Fruit fly (Drosophila melanogaster): Measurements from ENCODE around the gene und.

und gene

DNA sequence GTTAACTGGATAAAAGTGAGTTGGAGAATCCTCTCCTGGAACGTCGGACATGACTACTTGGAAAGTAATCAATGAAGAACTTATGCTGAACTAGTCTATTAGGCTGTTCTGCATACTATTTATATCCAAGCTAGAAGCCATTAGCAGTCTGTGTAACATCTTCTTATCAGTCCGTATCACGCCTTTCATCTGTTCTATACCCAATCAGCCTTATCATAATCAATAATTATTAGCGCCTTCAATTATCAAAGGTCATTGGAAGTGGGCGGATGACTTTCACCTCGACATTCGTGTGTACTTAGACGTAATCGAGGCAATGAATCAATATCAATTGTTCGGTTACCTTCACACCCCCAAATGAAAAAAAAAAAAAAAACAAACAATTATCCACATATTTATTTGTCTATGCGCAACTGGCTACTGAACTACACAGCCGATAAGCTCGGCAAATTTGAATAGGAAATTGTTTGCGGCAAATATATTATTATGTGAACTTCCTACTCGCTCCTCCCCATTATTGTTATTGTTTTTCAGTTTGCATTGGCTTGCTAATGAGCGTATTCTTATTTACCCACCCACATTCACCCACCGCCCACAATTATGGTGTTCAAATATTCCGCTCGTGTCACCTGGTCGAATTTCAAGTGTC lies 11.9 kb downstream of the und start, which contains the start of the genes ppk11 and ppk16:
Gene ppk11, minus strand, starts transcription at position 51 of the 649 bp plus-strand sequence.
Gene ppk16, minus strand, starts transcription at position 51 of the 649 bp plus-strand sequence.
- TF ChIP-seq svp (GFP tag) (no peak), Eip78C (GFP tag) (no peak), Eip75B (GFP tag; optimal IDR thresholded peaks at IDR 0.05) (no peak), pdm3 (GFP tag; optimal IDR thresholded peaks at IDR 0.05) (no peak), CG4318 (GFP tag; optimal IDR thresholded peaks at IDR 0.05) (no peak), CG11762 (GFP tag; optimal IDR thresholded peaks at IDR 0.05; ENCODE audit: insufficient read depth) (no peak), Eip93F (GFP tag; optimal IDR thresholded peaks at IDR 0.05) (no peak), fkh (GFP tag; optimal IDR thresholded peaks at IDR 0.05) (peak; percentile 86)

DNA sequence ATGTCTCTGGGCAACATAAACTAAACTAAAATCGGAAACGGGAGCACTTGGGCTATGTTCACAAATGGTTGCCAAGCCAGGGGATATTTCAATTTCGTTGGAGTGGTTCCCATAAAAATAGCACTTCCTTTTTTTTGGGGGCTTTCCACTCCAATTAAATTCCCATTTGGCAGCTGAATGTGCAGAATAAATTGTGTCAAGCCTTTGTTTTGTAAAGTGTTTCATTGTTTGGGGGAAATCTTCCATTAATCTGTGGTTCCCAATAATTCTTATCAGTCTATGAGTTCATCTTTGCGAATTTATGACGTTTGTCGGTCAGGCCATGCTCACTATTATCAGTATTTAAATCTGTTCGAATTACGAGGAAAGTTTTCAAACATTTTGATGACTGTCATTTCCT lies 14.8 kb downstream of the und start:
- TF ChIP-seq net (GFP tag; optimal IDR thresholded peaks at IDR 0.05) (no peak), Lpt (GFP tag; optimal IDR thresholded peaks at IDR 0.05) (no peak), CG34406 (GFP tag; optimal IDR thresholded peaks at IDR 0.05) (no peak), Met (GFP tag; optimal IDR thresholded peaks at IDR 0.05) (no peak), esn (GFP tag; optimal IDR thresholded peaks at IDR 0.05) (no peak), svp (GFP tag) (peak; percentile 69), CG6792 (GFP tag; optimal IDR thresholded peaks at IDR 0.05) (no peak), acj6 (GFP tag; optimal IDR thresholded peaks at IDR 0.05) (no peak)

DNA sequence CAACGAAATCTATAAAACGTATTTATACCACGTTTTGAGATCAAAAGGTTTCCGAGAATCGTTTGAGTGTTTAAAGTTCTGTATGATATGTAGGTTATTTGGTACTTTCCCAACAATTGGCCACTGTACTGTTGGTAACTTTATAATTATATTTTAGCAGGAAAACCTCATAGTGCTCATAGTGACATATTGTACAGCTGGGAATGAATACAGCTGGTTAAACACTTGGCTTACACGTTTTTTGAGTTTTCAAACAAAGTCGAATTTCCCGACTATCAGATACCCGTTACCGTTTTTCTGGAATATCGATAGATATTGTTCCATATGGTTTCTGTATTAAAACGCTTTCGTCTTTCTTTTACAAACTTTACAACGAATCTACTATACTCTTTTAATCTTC lies 15.2 kb downstream of the und start:
- no peak for TF ChIP-seq CG11294 (GFP tag; IDR thresholded peaks at IDR 0.05)
- TF ChIP-seq CG1621 (tag; optimal IDR thresholded peaks at IDR 0.05): no peak
- no peak for TF ChIP-seq CG10669 (GFP tag; optimal IDR thresholded peaks at IDR 0.05)
- peak; percentile 67 for TF ChIP-seq svp (GFP tag)
- peak; percentile 37 for TF ChIP-seq fkh (GFP tag; optimal IDR thresholded peaks at IDR 0.05)
- no peak for TF ChIP-seq Smox (GFP tag; optimal IDR thresholded peaks at IDR 0.05)
- TF ChIP-seq CG11762 (GFP tag; optimal IDR thresholded peaks at IDR 0.05; ENCODE audit: insufficient read depth): no peak
- no peak for TF ChIP-seq Sox14 (GFP tag; optimal IDR thresholded peaks at IDR 0.05)
- no peak for TF ChIP-seq achi (GFP tag; optimal IDR thresholded peaks at IDR 0.05)
- no peak for TF ChIP-seq CG8319 (GFP tag; optimal IDR thresholded peaks at IDR 0.05)
- no peak for TF ChIP-seq CG34406 (GFP tag; optimal IDR thresholded peaks at IDR 0.05)
- no peak for TF ChIP-seq net (GFP tag; optimal IDR thresholded peaks at IDR 0.05)

DNA sequence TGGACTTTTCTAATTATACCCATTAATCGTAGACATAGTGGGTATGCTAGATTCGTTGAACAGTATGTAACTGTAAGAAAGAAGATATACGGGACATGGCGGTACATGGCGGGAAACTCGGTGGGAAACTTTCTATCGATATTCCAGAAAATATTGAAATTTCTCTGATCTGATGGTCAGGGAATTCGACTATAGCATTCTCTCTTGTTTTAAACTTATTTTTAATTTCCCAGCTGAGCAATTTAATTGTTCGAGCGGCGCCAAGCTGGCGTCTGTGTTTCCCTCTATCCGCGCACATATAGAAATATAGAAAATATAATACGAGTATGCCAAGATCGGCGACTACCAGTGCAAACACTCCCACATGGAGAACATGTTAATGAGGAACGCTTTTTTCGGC lies 16.0 kb downstream of the und start:
- TF ChIP-seq Sox102F (GFP tag; optimal IDR thresholded peaks at IDR 0.05) (peak; percentile 15), salr (GFP tag; optimal IDR thresholded peaks at IDR 0.05) (no peak), pdm3 (GFP tag; optimal IDR thresholded peaks at IDR 0.05) (peak; percentile 14), CG10631 (GFP tag; optimal IDR thresholded peaks at IDR 0.05) (no peak), CG1621 (tag; optimal IDR thresholded peaks at IDR 0.05) (no peak), dac (GFP tag; optimal IDR thresholded peaks at IDR 0.05) (peak; percentile 0), Eip78C (GFP tag) (peak; percentile 44), Sox14 (GFP tag; optimal IDR thresholded peaks at IDR 0.05) (peak; percentile 7), Eip75B (GFP tag; optimal IDR thresholded peaks at IDR 0.05) (peak; percentile 22), cyc (GFP tag; optimal IDR thresholded peaks at IDR 0.05) (no peak), Hr4 (GFP tag; optimal IDR thresholded peaks at IDR 0.05) (peak; percentile 49), CG15336 (GFP tag; IDR thresholded peaks at IDR 0.05) (peak; percentile 49; the same call in 1 of the 2 replicates), OdsH (GFP tag; optimal IDR thresholded peaks at IDR 0.05) (peak; percentile 13), acj6 (GFP tag; optimal IDR thresholded peaks at IDR 0.05) (peak; percentile 12), Met (GFP tag; optimal IDR thresholded peaks at IDR 0.05) (peak; percentile 3), CG32006 (GFP tag; optimal IDR thresholded peaks at IDR 0.05) (peak; percentile 68)

DNA sequence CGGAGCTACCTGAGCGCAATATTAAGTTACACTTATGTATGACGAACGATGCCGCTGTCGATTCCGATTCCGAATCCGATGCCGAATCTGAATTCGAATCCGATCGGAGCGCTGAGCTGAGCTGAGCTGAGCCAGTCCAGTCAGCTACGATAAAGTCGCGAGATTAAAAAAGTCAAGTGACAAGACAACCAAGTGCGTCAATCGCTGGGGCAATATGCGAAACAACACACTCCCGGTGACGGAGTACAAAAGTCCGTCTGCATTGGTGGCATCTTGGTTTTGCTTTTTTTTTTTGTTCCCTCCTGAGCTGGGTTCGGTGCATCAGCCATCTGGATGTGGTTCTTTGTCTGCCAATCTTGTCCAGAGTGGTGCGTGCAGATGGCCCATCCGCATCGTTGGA lies 16.6 kb downstream of the und start:
- peak; percentile 46 for TF ChIP-seq Sox14 (GFP tag; optimal IDR thresholded peaks at IDR 0.05)
- no peak for TF ChIP-seq CG8119 (GFP tag; IDR thresholded peaks at IDR 0.05)
- TF ChIP-seq CG6792 (GFP tag; optimal IDR thresholded peaks at IDR 0.05): no peak
- TF ChIP-seq CG7368 (GFP tag; optimal IDR thresholded peaks at IDR 0.05): no peak
- no peak for TF ChIP-seq Eip93F (GFP tag; optimal IDR thresholded peaks at IDR 0.05)
- TF ChIP-seq net (GFP tag; optimal IDR thresholded peaks at IDR 0.05): peak; percentile 5
- TF ChIP-seq ss (GFP tag; optimal IDR thresholded peaks at IDR 0.05): peak; percentile 37 to 65
- TF ChIP-seq eg (GFP tag; IDR thresholded peaks at IDR 0.05): no peak
- no peak for TF ChIP-seq acj6 (GFP tag; optimal IDR thresholded peaks at IDR 0.05)
- TF ChIP-seq svp (GFP tag): peak; percentile 90
- TF ChIP-seq Met (GFP tag; optimal IDR thresholded peaks at IDR 0.05): no peak
- TF ChIP-seq CG3032 (tag; optimal IDR thresholded peaks at IDR 0.05): no peak
- TF ChIP-seq Ets96B (tag; optimal IDR thresholded peaks at IDR 0.05): no peak
- no peak for TF ChIP-seq pdm3 (GFP tag; optimal IDR thresholded peaks at IDR 0.05)
- TF ChIP-seq Eip78C (GFP tag): no peak
- TF ChIP-seq CG6808 (GFP tag; optimal IDR thresholded peaks at IDR 0.05): peak; percentile 7
- TF ChIP-seq CG11762 (GFP tag; optimal IDR thresholded peaks at IDR 0.05; ENCODE audit: insufficient read depth): no peak
- no peak for TF ChIP-seq dsx (GFP tag; optimal IDR thresholded peaks at IDR 0.05; ENCODE audit: poor library complexity, severe bottlenecking)
- no peak for TF ChIP-seq vri (GFP tag; optimal IDR thresholded peaks at IDR 0.05)
- no peak for TF ChIP-seq OdsH (GFP tag; optimal IDR thresholded peaks at IDR 0.05)
- TF ChIP-seq CG34406 (GFP tag; optimal IDR thresholded peaks at IDR 0.05): no peak
- TF ChIP-seq cyc (GFP tag; optimal IDR thresholded peaks at IDR 0.05): no peak
- no peak for TF ChIP-seq Eip75B (GFP tag; optimal IDR thresholded peaks at IDR 0.05)
- TF ChIP-seq CG10631 (GFP tag; optimal IDR thresholded peaks at IDR 0.05): no peak

All from whole organism, prepupa.